Worm (Caenorhabditis elegans): ENCODE measurements around the gene pal-1.

DNA sequence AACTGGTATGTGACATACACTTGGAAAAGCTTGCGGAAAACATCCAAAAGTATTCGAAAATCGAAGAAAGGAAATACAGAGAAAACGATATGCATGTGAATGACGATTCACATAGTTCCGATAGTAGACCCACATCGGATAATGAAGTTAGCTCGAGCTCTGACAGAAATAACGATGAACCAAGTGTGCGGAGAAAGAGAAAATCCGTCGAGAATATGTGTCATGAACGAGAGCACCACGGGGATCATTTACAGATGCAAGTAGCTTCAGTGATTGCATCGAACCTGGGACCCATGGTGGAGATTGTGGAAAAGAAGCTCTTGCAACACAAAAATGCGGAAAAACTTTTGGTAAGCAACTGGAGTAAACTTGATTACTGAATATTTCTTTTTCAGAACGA is 47.6 kb upstream of the pal-1 start:
- TF ChIP-seq zag-1 (tag; optimal IDR thresholded peaks at IDR 0.05) = no peak
- TF ChIP-seq lin-39 (tag; optimal IDR thresholded peaks at IDR 0.05) = no peak
- no peak for TF ChIP-seq egl-27 (tag; optimal IDR thresholded peaks at IDR 0.05)
- TF ChIP-seq elt-3 (tag; optimal IDR thresholded peaks at IDR 0.05) = no peak
